Fruit fly (Drosophila melanogaster) whole organism, embryonic: Measurements from ENCODE around the gene CG9550.

Experiments
- CG1233 ChIP-seq: fragments of 200-800 bp; sonication (Bioruptor generic); optimal IDR thresholded peaks from 4 replicates; lab custom pipeline; 2018; ENCODE audit warnings: missing biosample characterization, mild to moderate bottlenecking, missing genetic modification characterization
- CG13424 ChIP-seq: fragments of 200-800 bp; sonication (Bioruptor generic); optimal IDR thresholded peaks from 2 replicates; lab custom pipeline; 2019; ENCODE audit warnings: missing biosample characterization, mild to moderate bottlenecking, missing genetic modification characterization, moderate library complexity
- CG14710 ChIP-seq: fragments of 200-800 bp; sonication (Bioruptor generic); optimal IDR thresholded peaks from 3 replicates; lab custom pipeline; 2019; ENCODE audit warnings: missing biosample characterization, mild to moderate bottlenecking, missing genetic modification characterization, moderate library complexity
- CG1529 ChIP-seq: fragments of 200-800 bp; sonication (Bioruptor generic); optimal IDR thresholded peaks from 3 replicates; lab custom pipeline; 2018; ENCODE audit warnings: missing biosample characterization, missing genetic modification characterization
- CG17359 ChIP-seq: fragments of 200-800 bp; sonication (Bioruptor generic); optimal IDR thresholded peaks from 3 replicates; lab custom pipeline; 2018; ENCODE audit warnings: missing biosample characterization, mild to moderate bottlenecking, missing genetic modification characterization, moderate library complexity
- CG17568 ChIP-seq: fragments of 200-800 bp; sonication (Bioruptor generic); optimal IDR thresholded peaks from 2 replicates; lab custom pipeline; 2018; ENCODE audit warnings: missing biosample characterization, mild to moderate bottlenecking, missing genetic modification characterization, moderate library complexity
- CG2712 ChIP-seq: fragments of 200-800 bp; optimal IDR thresholded peaks from 3 replicates; lab custom pipeline; 2019; ENCODE audit warnings: missing biosample characterization, mild to moderate bottlenecking, missing genetic modification characterization, moderate library complexity
- CG2875 ChIP-seq: fragments of 200-800 bp; sonication (Bioruptor generic); optimal IDR thresholded peaks from 2 replicates; lab custom pipeline; 2017; ENCODE audit warnings: missing biosample characterization, mild to moderate bottlenecking, missing genetic modification characterization, missing genetic modification reagents
- CG30403 ChIP-seq: fragments of 200-800 bp; sonication (Bioruptor generic); optimal IDR thresholded peaks from 3 replicates; lab custom pipeline; 2016; ENCODE audit warnings: missing biosample characterization, missing genetic modification characterization
- CG33557 ChIP-seq: fragments of 200-800 bp; sonication (Bioruptor generic); optimal IDR thresholded peaks from 2 replicates; lab custom pipeline; 2019; ENCODE audit warnings: missing biosample characterization, mild to moderate bottlenecking, missing genetic modification characterization, moderate library complexity
- CG6272 ChIP-seq: fragments of 200-800 bp; sonication (Bioruptor generic); IDR thresholded peaks from 2 replicates; pipeline ENCODE4 v1.3.6; 2022; ENCODE audit warnings: missing biosample characterization, missing genetic modification characterization
- CG6791 ChIP-seq: fragments of 200-800 bp; sonication (Bioruptor generic); IDR thresholded peaks from 3 replicates; pipeline ENCODE4 v1.3.6; 2022; ENCODE audit warnings: missing biosample characterization, missing genetic modification characterization; ENCODE audit not compliant: partially characterized antibody
- CG8290 ChIP-seq, 3 experiments: fragments of 200-800 bp; sonication (Bioruptor generic); optimal IDR thresholded peaks; 2 replicates each; lab custom pipeline; 2016 to 2019; ENCODE audit warnings: missing biosample characterization in 3 of 3, missing genetic modification characterization in 3 of 3, mild to moderate bottlenecking in 2 of 3, moderate library complexity in 1 of 3
- CrebB ChIP-seq: fragments of 200-800 bp; sonication (Bioruptor generic); optimal IDR thresholded peaks from 3 replicates; lab custom pipeline; 2018; ENCODE audit warnings: missing biosample characterization, mild to moderate bottlenecking, missing genetic modification characterization
- D ChIP-seq, 2 experiments: fragments of 200-800 bp in 1 of 2; fragments of >200 bp in 1 of 2; sonication (Bioruptor generic) in 1 of 2; optimal IDR thresholded peaks; 2 replicates in 1 of 2; 3 replicates in 1 of 2; lab custom pipeline; 2017; ENCODE audit warnings: mild to moderate bottlenecking in 1 of 2, missing biosample characterization in 1 of 2, missing genetic modification characterization in 1 of 2, missing genetic modification reagents in 1 of 2
- D19B ChIP-seq: fragments of 200-800 bp; sonication (Bioruptor generic); optimal IDR thresholded peaks from 2 replicates; lab custom pipeline; 2017; ENCODE audit warnings: missing biosample characterization, mild to moderate bottlenecking, missing genetic modification characterization
- H2.0 ChIP-seq: fragments of 200-800 bp; sonication (Bioruptor generic); IDR thresholded peaks from 2 replicates; pipeline ENCODE4 v1.3.6; 2022; ENCODE audit warnings: missing biosample characterization, missing genetic modification characterization
- Hr3 ChIP-seq: fragments of 200-800 bp; sonication (Bioruptor generic); optimal IDR thresholded peaks from 3 replicates; lab custom pipeline; 2016; ENCODE audit warnings: missing biosample characterization, missing genetic modification characterization
- Mad ChIP-seq: fragments of 200-800 bp; sonication (Bioruptor generic); optimal IDR thresholded peaks from 2 replicates; lab custom pipeline; 2016; ENCODE audit warnings: missing biosample characterization, missing genetic modification characterization
- Med ChIP-seq: fragments of 200-800 bp; sonication (Bioruptor generic); peaks from one replicate; lab custom pipeline; 2016; ENCODE audit warnings: missing biosample characterization, missing genetic modification characterization, mild to moderate bottlenecking, inconsistent platforms, moderate library complexity
- NC2β ChIP-seq: fragments of 200-800 bp; sonication (Bioruptor generic); optimal IDR thresholded peaks from 2 replicates; lab custom pipeline; 2016; ENCODE audit warnings: missing biosample characterization, missing genetic modification characterization
- Nf-YB ChIP-seq: fragments of 200-800 bp; sonication (Bioruptor generic); optimal IDR thresholded peaks from 3 replicates; lab custom pipeline; 2019; ENCODE audit warnings: missing biosample characterization, mild to moderate bottlenecking, missing genetic modification characterization, moderate library complexity
- Nf-YC ChIP-seq: fragments of 200-800 bp; optimal IDR thresholded peaks from 3 replicates; lab custom pipeline; 2019; ENCODE audit warnings: missing biosample characterization, mild to moderate bottlenecking, missing genetic modification characterization, moderate library complexity
- Oli ChIP-seq: fragments of 200-800 bp; sonication (Bioruptor generic); optimal IDR thresholded peaks from 2 replicates; lab custom pipeline; 2018; ENCODE audit warnings: missing biosample characterization, mild to moderate bottlenecking, missing genetic modification characterization, moderate library complexity
- Scr ChIP-seq: fragments of 200-800 bp; sonication (Bioruptor generic); IDR thresholded peaks from 2 replicates; pipeline ENCODE4 v1.3.6; 2022; ENCODE audit warnings: missing biosample characterization, missing genetic modification characterization; ENCODE audit not compliant: partially characterized antibody
- TFAM ChIP-seq: fragments of 200-800 bp; sonication (Bioruptor generic); optimal IDR thresholded peaks from 2 replicates; lab custom pipeline; 2017; ENCODE audit warnings: missing biosample characterization, missing genetic modification characterization, inconsistent platforms
- az2 ChIP-seq: fragments of 200-800 bp; sonication (Bioruptor generic); optimal IDR thresholded peaks from 3 replicates; lab custom pipeline; 2016; ENCODE audit warnings: missing biosample characterization, missing genetic modification characterization
- disco-r ChIP-seq: fragments of 200-800 bp; sonication (Bioruptor generic); optimal IDR thresholded peaks from 2 replicates; lab custom pipeline; 2016; ENCODE audit warnings: missing biosample characterization, missing genetic modification characterization
- dmrt99B ChIP-seq: fragments of 200-800 bp; sonication (Bioruptor generic); optimal IDR thresholded peaks from 2 replicates; lab custom pipeline; 2018; ENCODE audit warnings: missing biosample characterization, mild to moderate bottlenecking, missing genetic modification characterization, moderate library complexity
- eve ChIP-seq, 2 experiments: fragments of >200 bp; optimal IDR thresholded peaks; 2 replicates each; lab custom pipeline; 2017; ENCODE audit warnings: missing biosample characterization in 2 of 2, missing genetic modification characterization in 2 of 2
- ewg ChIP-seq: fragments of 200-800 bp; sonication (Bioruptor generic); optimal IDR thresholded peaks from 3 replicates; lab custom pipeline; 2017; ENCODE audit warnings: mild to moderate bottlenecking, missing biosample characterization, missing genetic modification reagents, missing genetic modification characterization
- hbn ChIP-seq: fragments of 200-800 bp; sonication (Bioruptor generic); IDR thresholded peaks from 2 replicates; pipeline ENCODE4 v1.3.6; 2022; ENCODE audit warnings: missing biosample characterization, missing genetic modification characterization; ENCODE audit not compliant: partially characterized antibody
- hkb ChIP-seq, 2 experiments: fragments of 200-800 bp in 1 of 2; fragments of >200 bp in 1 of 2; sonication (Bioruptor generic) in 1 of 2; IDR thresholded peaks in 1 of 2; optimal IDR thresholded peaks in 1 of 2; 2 replicates each; pipeline versions ENCODE4 v1.3.6 to Lab custom; 2017 to 2022; ENCODE audit warnings: missing biosample characterization in 1 of 2, missing genetic modification characterization in 1 of 2
- nerfin-2 ChIP-seq: fragments of 200-800 bp; sonication (Bioruptor generic); IDR thresholded peaks from 2 replicates; pipeline ENCODE4 v1.3.6; 2022; ENCODE audit warnings: missing biosample characterization, missing genetic modification characterization; ENCODE audit not compliant: partially characterized antibody
- pan ChIP-seq, 4 experiments: fragments of >200 bp in 3 of 4; fragments of 200-800 bp in 1 of 4; sonication (Bioruptor generic) in 1 of 4; optimal IDR thresholded peaks in 3 of 4; IDR thresholded peaks in 1 of 4; 2 replicates each; pipeline versions ENCODE4 v1.3.6 to Lab custom; 2017 to 2022; ENCODE audit warnings: missing biosample characterization in 2 of 4, missing genetic modification characterization in 2 of 4, mixed read lengths in 1 of 4
- phol ChIP-seq: fragments of 200-800 bp; sonication (Bioruptor generic); optimal IDR thresholded peaks from 3 replicates; lab custom pipeline; 2018; ENCODE audit warnings: missing biosample characterization, mild to moderate bottlenecking, missing genetic modification characterization, moderate library complexity
- run ChIP-seq: fragments of 200-800 bp; sonication (Bioruptor generic); optimal IDR thresholded peaks from 3 replicates; lab custom pipeline; 2018; ENCODE audit warnings: missing biosample characterization, mild to moderate bottlenecking, missing genetic modification characterization
- sc ChIP-seq, 3 experiments: fragments of >200 bp in 2 of 3; fragments of 200-800 bp in 1 of 3; sonication (Bioruptor generic) in 1 of 3; optimal IDR thresholded peaks; 2 replicates in 2 of 3; 3 replicates in 1 of 3; lab custom pipeline; 2017; ENCODE audit warnings: mild to moderate bottlenecking in 1 of 3, missing biosample characterization in 1 of 3, missing genetic modification characterization in 1 of 3, missing genetic modification reagents in 1 of 3
- sens ChIP-seq: fragments of 200-800 bp; sonication (Bioruptor generic); peaks from one replicate; lab custom pipeline; 2016; ENCODE audit warnings: missing biosample characterization, missing genetic modification characterization
- seq ChIP-seq: fragments of 200-800 bp; sonication (Bioruptor generic); IDR thresholded peaks from 2 replicates; pipeline ENCODE4 v1.3.6; 2022; ENCODE audit warnings: missing biosample characterization, missing genetic modification characterization
- sisA ChIP-seq: fragments of 200-800 bp; sonication (Bioruptor generic); IDR thresholded peaks from 2 replicates; pipeline ENCODE4 v1.3.6; 2022; ENCODE audit warnings: missing biosample characterization, missing genetic modification characterization
- sqz ChIP-seq: fragments of 200-800 bp; sonication (Bioruptor generic); optimal IDR thresholded peaks from 3 replicates; lab custom pipeline; 2018; ENCODE audit warnings: missing biosample characterization, mild to moderate bottlenecking, missing genetic modification characterization
- tin ChIP-seq: fragments of 200-800 bp; sonication (Bioruptor generic); optimal IDR thresholded peaks from 3 replicates; lab custom pipeline; 2016; ENCODE audit warnings: missing biosample characterization, missing genetic modification characterization
- tio ChIP-seq: fragments of 200-800 bp; sonication (Bioruptor generic); optimal IDR thresholded peaks from 2 replicates; lab custom pipeline; 2017; ENCODE audit warnings: missing biosample characterization, missing genetic modification characterization, inconsistent platforms
- vnd ChIP-seq: fragments of 200-800 bp; sonication (Bioruptor generic); IDR thresholded peaks from 3 replicates; pipeline ENCODE4 v1.3.6; 2022; ENCODE audit warnings: missing biosample characterization, missing genetic modification characterization; ENCODE audit not compliant: partially characterized antibody

CG9550 gene

dm6 chr2L:6539623-6540381, 42.9 kb downstream of the CG9550 start (continued):
- no peak for TF ChIP-seq CrebB (tag; lab: Kevin White, UChicago)
- TF ChIP-seq seq, result no peak
- peak; percentile 8 for TF ChIP-seq Med
- 0 out of 2 replicates have a peak, but pooled peaks have one; percentile 42 for TF ChIP-seq nerfin-2 (GFP tag; lab: Robert Waterston, UW)
- TF ChIP-seq Nf-YB (GFP tag; lab: Kevin White, UChicago), result peak; percentile 59
- TF ChIP-seq sisA (GFP tag; lab: Robert Waterston, UW), result no peak
- peak; percentile 57 for TF ChIP-seq Oli (tag; lab: Kevin White, UChicago)
- peak; percentile 15 for TF ChIP-seq CG13424 (tag; lab: Kevin White, UChicago)
- TF ChIP-seq Hr3, result peak; percentile 52
- peak; percentile 29; the same call in 1 of the 2 replicates for TF ChIP-seq Scr (GFP tag; lab: Robert Waterston, UW)
- peak; percentile 25 for TF ChIP-seq tio
- TF ChIP-seq CG30403 (GFP tag; lab: Kevin White, UChicago), result peak; percentile 53
- peak; percentile 34 for TF ChIP-seq phol (tag; lab: Kevin White, UChicago)
- TF ChIP-seq hkb (optimal IDR thresholded peaks at IDR 0.05; lab: Kevin White, UChicago), result no peak
- no peak for TF ChIP-seq hkb (GFP tag; IDR thresholded peaks at IDR 0.05; lab: Robert Waterston, UW)
- TF ChIP-seq CG6272 (GFP tag; lab: Robert Waterston, UW), result no peak
- TF ChIP-seq az2 (GFP tag; lab: Kevin White, UChicago), result no peak
- peak in 1 of 2 experiments; percentile 18 for TF ChIP-seq pan (optimal IDR thresholded peaks at IDR 0.05; lab: Kevin White, UChicago)
- TF ChIP-seq pan (GFP tag; optimal IDR thresholded peaks at IDR 0.05 in 1 of 2, IDR thresholded peaks at IDR 0.05 in 1 of 2), result peak in 1 of 2 experiments; percentile 24
- TF ChIP-seq D19B (GFP tag; lab: Kevin White, UChicago), result peak; percentile 76
- no peak for TF ChIP-seq Mad (GFP tag; lab: Kevin White, UChicago)
- peak; percentile 2 for TF ChIP-seq ewg (GFP tag; lab: Kevin White, UChicago)
- TF ChIP-seq Nf-YC (tag; lab: Kevin White, UChicago), result peak; percentile 30
- peak; percentile 64; the same call in 1 of the 3 replicates for TF ChIP-seq CG6791 (GFP tag; lab: Robert Waterston, UW)
- TF ChIP-seq CG14710 (tag; lab: Kevin White, UChicago), result peak; percentile 2
- TF ChIP-seq sqz (GFP tag; lab: Kevin White, UChicago), result no peak
- TF ChIP-seq sens (GFP tag; lab: Kevin White, UChicago), result peak; percentile 38
- no peak for TF ChIP-seq H2.0 (GFP tag; lab: Robert Waterston, UW)
- no peak for TF ChIP-seq CG1233
- peak; percentile 15 for TF ChIP-seq CG2712 (tag; lab: Kevin White, UChicago)
- TF ChIP-seq hbn, result no peak
- peak; percentile 26 for TF ChIP-seq CG33557 (GFP tag; lab: Kevin White, UChicago)
- no peak for TF ChIP-seq CG17359
- no peak for TF ChIP-seq tin (GFP tag; lab: Kevin White, UChicago)
- peak; percentile 23 for TF ChIP-seq CG1529 (GFP tag; lab: Kevin White, UChicago)
- peak; percentile 49; the same call in 1 of the 3 replicates for TF ChIP-seq vnd (GFP tag; lab: Robert Waterston, UW)
- peak; percentile 39 for TF ChIP-seq CG8290 (GFP tag; optimal IDR thresholded peaks at IDR 0.05; lab: Kevin White, UChicago)
- TF ChIP-seq CG8290 (tag; optimal IDR thresholded peaks at IDR 0.05; lab: Kevin White, UChicago), result peak in 1 of 2 experiments; percentile 86
- TF ChIP-seq D (optimal IDR thresholded peaks at IDR 0.05; lab: Kevin White, UChicago), result no peak
- peak; percentile 21 for TF ChIP-seq D (GFP tag; optimal IDR thresholded peaks at IDR 0.05; lab: Kevin White, UChicago)
- no peak for TF ChIP-seq run (tag; lab: Kevin White, UChicago)
- TF ChIP-seq eve (GFP tag; optimal IDR thresholded peaks at IDR 0.05; lab: Kevin White, UChicago), result peak in 1 of 2 experiments; percentile 51
- TF ChIP-seq CG17568 (GFP tag; lab: Kevin White, UChicago), result no peak
- TF ChIP-seq disco-r (GFP tag; lab: Kevin White, UChicago), result no peak
- TF ChIP-seq NC2β (GFP tag; lab: Kevin White, UChicago), result no peak
- no peak for TF ChIP-seq sc (optimal IDR thresholded peaks at IDR 0.05; lab: Kevin White, UChicago)
- TF ChIP-seq sc (GFP tag; optimal IDR thresholded peaks at IDR 0.05; lab: Kevin White, UChicago), result peak; percentile 52
- TF ChIP-seq CG2875 (GFP tag; lab: Kevin White, UChicago), result peak; percentile 23
- no peak for TF ChIP-seq TFAM (GFP tag; lab: Kevin White, UChicago)
- TF ChIP-seq dmrt99B, result peak; percentile 33
